Worm (Caenorhabditis elegans) whole organism, young adult: Measurements from ENCODE around the gene R02F2.6.

Source experiments
- F33H1.4 ChIP-seq: fragments of 200-800 bp; sonication (Bioruptor generic); IDR thresholded peaks from 2 replicates; pipeline ENCODE4 v1.3.6; 2022; ENCODE audit warnings: missing genetic modification reagents, missing genetic modification characterization, missing compliant biosample characterization
- Y53G8AR.9 ChIP-seq: fragments of 200-800 bp; sonication (Bioruptor generic); conservative IDR thresholded peaks from 2 replicates; pipeline ENCODE4 v1.3.6; 2022; ENCODE audit warnings: missing genetic modification reagents, missing genetic modification characterization, missing compliant biosample characterization
- aptf-2 ChIP-seq: fragments of 200-800 bp; sonication (Bioruptor generic); conservative IDR thresholded peaks from 2 replicates; pipeline ENCODE4 v1.3.6; 2022; ENCODE audit warnings: missing genetic modification reagents, missing genetic modification characterization, missing compliant biosample characterization
- lin-40 ChIP-seq: sonication (generic microtip); optimal IDR thresholded peaks from 2 replicates; lab custom pipeline; 2016; ENCODE audit warnings: missing genetic modification characterization, mild to moderate bottlenecking, missing compliant biosample characterization, missing genotype, missing genetic modification reagents
- nhr-90 ChIP-seq: sonication (generic microtip); optimal IDR thresholded peaks from 2 replicates; lab custom pipeline; 2016; ENCODE audit warnings: missing genotype, mild to moderate bottlenecking, missing genetic modification characterization, missing compliant biosample characterization
- pha-4 ChIP-seq: fragments of 150-350 bp; sonication (generic microtip); optimal IDR thresholded peaks from 2 replicates; lab custom pipeline; 2014; ENCODE audit warnings: missing biosample characterization, missing genetic modification reagents, missing genetic modification characterization
- snpc-4 ChIP-seq, 5 experiments: fragments of 150-350 bp in 1 of 5; sonication (generic microtip) in 4 of 5; optimal IDR thresholded peaks; 2 replicates each; lab custom pipeline; 2014 to 2018; ENCODE audit warnings: missing genetic modification characterization in 5 of 5, missing biosample characterization in 3 of 5, antibody characterized with exemption in 2 of 5, mild to moderate bottlenecking in 2 of 5, missing compliant biosample characterization in 2 of 5, missing genotype in 2 of 5, moderate library complexity in 2 of 5, missing genetic modification reagents in 1 of 5
- tbp1 ChIP-seq: fragments of 200-800 bp; sonication (Bioruptor generic); optimal IDR thresholded peaks from 2 replicates; lab custom pipeline; 2018; ENCODE audit warnings: mild to moderate bottlenecking, missing genetic modification characterization, missing compliant biosample characterization

- no peak for TF ChIP-seq F33H1.4 (GFP tag; lab: Robert Waterston, UW)
- no peak for TF ChIP-seq pha-4 (tag; lab: Kevin White, UChicago)
- TF ChIP-seq tbp1 (GFP tag; lab: Kevin White, UChicago): no peak
- TF ChIP-seq snpc-4 (GFP tag; optimal IDR thresholded peaks at IDR 0.05; lab: Kevin White, UChicago): no peak
- TF ChIP-seq snpc-4 (tag; optimal IDR thresholded peaks at IDR 0.05; lab: Kevin White, UChicago): no peak
- no peak for TF ChIP-seq lin-40 (tag; lab: Kevin White, UChicago)
- no peak for TF ChIP-seq nhr-90 (tag; lab: Kevin White, UChicago)
- TF ChIP-seq aptf-2: no peak
- TF ChIP-seq Y53G8AR.9 (GFP tag; lab: Robert Waterston, UW): no peak
Measured at ce11 chrIII:5508669-5509068, 29.9 kb upstream of the R02F2.6 start, which contains the start of gene D1044.7.
